Fruit fly (Drosophila melanogaster) whole organism, embryonic: ENCODE measurements around the gene Hrd3.

ENCODE experiments used
- Atf3 ChIP-seq: fragments of 200-800 bp; sonication (Bioruptor generic); optimal IDR thresholded peaks from 3 replicates; lab custom pipeline; 2016; ENCODE audit warnings: missing biosample characterization, missing genetic modification characterization
- Atf6 ChIP-seq: fragments of 200-800 bp; sonication (Bioruptor generic); IDR thresholded peaks from 2 replicates; pipeline ENCODE4 v1.3.6; 2022; ENCODE audit warnings: missing biosample characterization, missing genetic modification characterization
- Blimp-1 ChIP-seq: fragments of 200-800 bp; sonication (Bioruptor generic); optimal IDR thresholded peaks from 3 replicates; lab custom pipeline; 2018; ENCODE audit warnings: missing biosample characterization, missing genetic modification characterization, mild to moderate bottlenecking, moderate library complexity, missing genetic modification reagents
- C15 ChIP-seq: fragments of 200-800 bp; sonication (Bioruptor generic); IDR thresholded peaks from 3 replicates; pipeline ENCODE4 v1.3.6; 2022; ENCODE audit warnings: missing biosample characterization, missing genetic modification characterization
- CG10209 ChIP-seq: fragments of 200-800 bp; sonication (Bioruptor generic); optimal IDR thresholded peaks from 3 replicates; lab custom pipeline; 2017; ENCODE audit warnings: missing biosample characterization, mild to moderate bottlenecking, missing genetic modification characterization, missing genetic modification reagents
- CG10543 ChIP-seq: fragments of 200-800 bp; sonication (Bioruptor generic); optimal IDR thresholded peaks from 3 replicates; lab custom pipeline; 2017; ENCODE audit warnings: missing biosample characterization, mild to moderate bottlenecking, missing genetic modification characterization, moderate library complexity
- CG12769 ChIP-seq: fragments of 200-800 bp; sonication (Bioruptor generic); optimal IDR thresholded peaks from 2 replicates; lab custom pipeline; 2019; ENCODE audit warnings: missing biosample characterization, mild to moderate bottlenecking, missing genetic modification characterization, moderate library complexity
- CG14710 ChIP-seq: fragments of 200-800 bp; sonication (Bioruptor generic); optimal IDR thresholded peaks from 3 replicates; lab custom pipeline; 2019; ENCODE audit warnings: missing biosample characterization, mild to moderate bottlenecking, missing genetic modification characterization, moderate library complexity
- CG15073 ChIP-seq: fragments of 200-800 bp; sonication (Bioruptor generic); optimal IDR thresholded peaks from 2 replicates; lab custom pipeline; 2016; ENCODE audit warnings: missing biosample characterization, missing genetic modification characterization
- CG16863 ChIP-seq: fragments of 200-800 bp; sonication (Bioruptor generic); optimal IDR thresholded peaks from 3 replicates; lab custom pipeline; 2016; ENCODE audit warnings: missing biosample characterization, missing genetic modification characterization
- CG17361 ChIP-seq: fragments of 200-800 bp; sonication (Bioruptor generic); IDR thresholded peaks from 3 replicates; pipeline ENCODE4 v1.3.6; 2022; ENCODE audit warnings: missing biosample characterization, missing genetic modification characterization
- CG18619 ChIP-seq: fragments of 200-800 bp; sonication (Bioruptor generic); optimal IDR thresholded peaks from 3 replicates; lab custom pipeline; 2017; ENCODE audit warnings: missing biosample characterization, mild to moderate bottlenecking, missing genetic modification characterization
- CG2116 ChIP-seq: fragments of 200-800 bp; sonication (Bioruptor generic); optimal IDR thresholded peaks from 3 replicates; lab custom pipeline; 2018; ENCODE audit warnings: missing biosample characterization, mild to moderate bottlenecking, missing genetic modification characterization
- CG31388 ChIP-seq: fragments of 200-800 bp; sonication (Bioruptor generic); optimal IDR thresholded peaks from 2 replicates; lab custom pipeline; 2016; ENCODE audit warnings: missing biosample characterization, missing genetic modification characterization
- CG34224 ChIP-seq: fragments of 200-800 bp; sonication (Bioruptor generic); IDR thresholded peaks from 3 replicates; pipeline ENCODE4 v1.3.6; 2022; ENCODE audit warnings: missing biosample characterization, missing genetic modification characterization; ENCODE audit not compliant: partially characterized antibody
- CG3847 ChIP-seq: fragments of 200-800 bp; sonication (Bioruptor generic); IDR thresholded peaks from 2 replicates; pipeline ENCODE4 v1.3.6; 2022; ENCODE audit warnings: missing biosample characterization, missing genetic modification characterization
- CG4328 ChIP-seq: fragments of 200-800 bp; sonication (Bioruptor generic); optimal IDR thresholded peaks from 3 replicates; lab custom pipeline; 2017; ENCODE audit warnings: missing biosample characterization, missing genetic modification reagents, missing genetic modification characterization
- CG4820 ChIP-seq: fragments of 200-800 bp; sonication (Bioruptor generic); optimal IDR thresholded peaks from 3 replicates; lab custom pipeline; 2016; ENCODE audit warnings: missing biosample characterization, missing genetic modification characterization
- CG6689 ChIP-seq: fragments of 200-800 bp; sonication (Bioruptor generic); IDR thresholded peaks from 2 replicates; pipeline ENCODE4 v1.3.6; 2022; ENCODE audit warnings: missing biosample characterization, missing genetic modification characterization
- CG7357 ChIP-seq: fragments of 200-800 bp; sonication (Bioruptor generic); IDR thresholded peaks from 3 replicates; pipeline ENCODE4 v1.3.6; 2022; ENCODE audit warnings: missing biosample characterization, missing genetic modification characterization
- CG7745 ChIP-seq: fragments of 200-800 bp; sonication (Bioruptor generic); optimal IDR thresholded peaks from 2 replicates; lab custom pipeline; 2018; ENCODE audit warnings: missing biosample characterization, mild to moderate bottlenecking, missing genetic modification characterization, moderate library complexity
- CG8290 ChIP-seq, 3 experiments: fragments of 200-800 bp; sonication (Bioruptor generic); optimal IDR thresholded peaks; 2 replicates each; lab custom pipeline; 2016 to 2019; ENCODE audit warnings: missing biosample characterization in 3 of 3, missing genetic modification characterization in 3 of 3, mild to moderate bottlenecking in 2 of 3, moderate library complexity in 1 of 3
- CG8924 ChIP-seq: fragments of 200-800 bp; optimal IDR thresholded peaks from 3 replicates; lab custom pipeline; 2019; ENCODE audit warnings: missing biosample characterization, mild to moderate bottlenecking, missing genetic modification characterization, moderate library complexity
- Eip74EF ChIP-seq, 2 experiments: fragments of 200-800 bp in 1 of 2; fragments of >200 bp in 1 of 2; sonication (Bioruptor generic) in 1 of 2; optimal IDR thresholded peaks; 2 replicates each; lab custom pipeline; 2017 to 2019; ENCODE audit warnings: missing biosample characterization in 2 of 2, missing genetic modification characterization in 2 of 2, mild to moderate bottlenecking in 1 of 2, moderate library complexity in 1 of 2
- Fer2 ChIP-seq: fragments of 200-800 bp; sonication (Bioruptor generic); optimal IDR thresholded peaks from 2 replicates; lab custom pipeline; 2018; ENCODE audit warnings: missing biosample characterization, mild to moderate bottlenecking, missing genetic modification characterization, moderate library complexity
- HLH4C ChIP-seq: fragments of 200-800 bp; sonication (Bioruptor generic); IDR thresholded peaks from 3 replicates; pipeline ENCODE4 v1.3.6; 2022; ENCODE audit warnings: missing biosample characterization, missing genetic modification characterization; ENCODE audit not compliant: partially characterized antibody
- Hey ChIP-seq: fragments of 200-800 bp; sonication (Bioruptor generic); optimal IDR thresholded peaks from 3 replicates; lab custom pipeline; 2018; ENCODE audit warnings: missing biosample characterization, mild to moderate bottlenecking, missing genetic modification characterization
- Hmr ChIP-seq: fragments of 200-800 bp; sonication (Bioruptor generic); optimal IDR thresholded peaks from 3 replicates; lab custom pipeline; 2017; ENCODE audit warnings: mild to moderate bottlenecking, missing biosample characterization, missing genetic modification reagents, missing genetic modification characterization
- Mad ChIP-seq: fragments of 200-800 bp; sonication (Bioruptor generic); optimal IDR thresholded peaks from 2 replicates; lab custom pipeline; 2016; ENCODE audit warnings: missing biosample characterization, missing genetic modification characterization
- Neu2 ChIP-seq: fragments of 200-800 bp; sonication (Bioruptor generic); optimal IDR thresholded peaks from 3 replicates; lab custom pipeline; 2016; ENCODE audit warnings: missing biosample characterization, missing genetic modification characterization, borderline replicate concordance
- Pdp1 ChIP-seq, 2 experiments: fragments of 200-800 bp; sonication (Bioruptor generic); optimal IDR thresholded peaks; 3 replicates each; lab custom pipeline; 2016; ENCODE audit warnings: missing biosample characterization in 2 of 2, missing genetic modification characterization in 2 of 2, mild to moderate bottlenecking in 1 of 2, moderate library complexity in 1 of 2
- Trl ChIP-seq, 3 experiments: fragments of >200 bp in 2 of 3; fragments of 200-800 bp in 1 of 3; sonication (Bioruptor generic) in 1 of 3; optimal IDR thresholded peaks; 2 replicates in 1 of 3; 3 replicates in 2 of 3; lab custom pipeline; 2016 to 2017; ENCODE audit warnings: missing biosample characterization in 1 of 3, missing genetic modification characterization in 1 of 3
- amos ChIP-seq: fragments of 200-800 bp; sonication (Bioruptor generic); IDR thresholded peaks from 2 replicates; pipeline ENCODE4 v1.3.6; 2022; ENCODE audit warnings: missing biosample characterization, missing genetic modification characterization; ENCODE audit not compliant: partially characterized antibody
- br ChIP-seq: fragments of >200 bp; optimal IDR thresholded peaks from 2 replicates; lab custom pipeline; 2017
- caup ChIP-seq: fragments of 200-800 bp; sonication (Bioruptor generic); optimal IDR thresholded peaks from 3 replicates; lab custom pipeline; 2017; ENCODE audit warnings: missing biosample characterization, mild to moderate bottlenecking, missing genetic modification characterization, moderate library complexity; ENCODE audit not compliant: severe bottlenecking
- chn ChIP-seq: fragments of 200-800 bp; sonication (Bioruptor generic); optimal IDR thresholded peaks from 2 replicates; lab custom pipeline; 2016; ENCODE audit warnings: missing biosample characterization, missing genetic modification characterization
- crc ChIP-seq: fragments of 200-800 bp; sonication (Bioruptor generic); optimal IDR thresholded peaks from 2 replicates; lab custom pipeline; 2016; ENCODE audit warnings: missing biosample characterization, missing genetic modification characterization
- crol ChIP-seq: fragments of 200-800 bp; sonication (Bioruptor generic); IDR thresholded peaks from 2 replicates; pipeline ENCODE4 v1.3.6; 2022; ENCODE audit warnings: missing biosample characterization, missing genetic modification characterization
- cwo ChIP-seq: fragments of 200-800 bp; sonication (Bioruptor generic); optimal IDR thresholded peaks from 3 replicates; lab custom pipeline; 2017; ENCODE audit warnings: missing biosample characterization, missing genetic modification characterization, mild to moderate bottlenecking, moderate library complexity, missing genetic modification reagents
- dan ChIP-seq: fragments of 200-800 bp; sonication (Bioruptor generic); IDR thresholded peaks from 2 replicates; pipeline ENCODE4 v1.3.6; 2022; ENCODE audit warnings: missing biosample characterization, missing genetic modification characterization
- danr ChIP-seq: fragments of 200-800 bp; sonication (Bioruptor generic); IDR thresholded peaks from 2 replicates; pipeline ENCODE4 v1.3.6; 2022; ENCODE audit warnings: missing biosample characterization, missing genetic modification characterization
- exex ChIP-seq: fragments of 200-800 bp; sonication (Bioruptor generic); optimal IDR thresholded peaks from 4 replicates; lab custom pipeline; 2018; ENCODE audit warnings: missing biosample characterization, mild to moderate bottlenecking, missing genetic modification characterization, moderate library complexity
- gro ChIP-seq: fragments of 200-800 bp; sonication (Bioruptor generic); optimal IDR thresholded peaks from 2 replicates; lab custom pipeline; 2016; ENCODE audit warnings: missing biosample characterization, missing genetic modification characterization
- her ChIP-seq: fragments of 200-800 bp; sonication (Bioruptor generic); optimal IDR thresholded peaks from 2 replicates; lab custom pipeline; 2016; ENCODE audit warnings: missing biosample characterization, missing genetic modification characterization
- jing ChIP-seq: fragments of 200-800 bp; sonication (Bioruptor generic); optimal IDR thresholded peaks from 2 replicates; lab custom pipeline; 2018; ENCODE audit warnings: missing biosample characterization, mild to moderate bottlenecking, missing genetic modification characterization
- kni ChIP-seq: fragments of 200-800 bp; sonication (Bioruptor generic); optimal IDR thresholded peaks from 3 replicates; lab custom pipeline; 2017; ENCODE audit warnings: mild to moderate bottlenecking, missing biosample characterization, missing genetic modification reagents, missing genetic modification characterization
- knrl ChIP-seq: fragments of 200-800 bp; sonication (Bioruptor generic); IDR thresholded peaks from 3 replicates; pipeline ENCODE4 v1.3.6; 2022; ENCODE audit warnings: missing biosample characterization, missing genetic modification characterization; ENCODE audit not compliant: partially characterized antibody
- sd ChIP-seq: fragments of 200-800 bp; sonication (Bioruptor generic); optimal IDR thresholded peaks from 3 replicates; lab custom pipeline; 2018; ENCODE audit warnings: missing biosample characterization, mild to moderate bottlenecking, missing genetic modification characterization, moderate library complexity

Hrd3 gene

dm6 chr3R:23724843-23725506, 33.4 kb downstream of the Hrd3 start (continued):
- TF ChIP-seq CG16863 (GFP tag; lab: Kevin White, UChicago) (no peak), CG8924 (tag; lab: Kevin White, UChicago) (no peak), chn (GFP tag; lab: Kevin White, UChicago) (no peak), Fer2 (tag; lab: Kevin White, UChicago) (no peak), kni (GFP tag; lab: Kevin White, UChicago) (no peak), C15 (GFP tag; lab: Robert Waterston, UW) (no peak), caup (no peak), her (GFP tag; lab: Kevin White, UChicago) (no peak), exex (peak; percentile 99), CG31388 (GFP tag; lab: Kevin White, UChicago) (no peak), CG7745 (tag; lab: Kevin White, UChicago) (no peak), CG34224 (GFP tag; lab: Robert Waterston, UW) (no peak), CG12769 (tag; lab: Kevin White, UChicago) (no peak), Atf3 (GFP tag; lab: Kevin White, UChicago) (no peak), crc (no peak), jing (no peak), CG15073 (GFP tag; lab: Kevin White, UChicago) (no peak), amos (GFP tag; lab: Robert Waterston, UW) (no peak; the same call in 1 of the 2 replicates), CG2116 (no peak), Blimp-1 (GFP tag; lab: Kevin White, UChicago) (no peak), cwo (GFP tag; lab: Kevin White, UChicago) (peak; percentile 39), Hey (peak; percentile 94), Mad (GFP tag; lab: Kevin White, UChicago) (no peak), CG4820 (no peak), knrl (no peak), sd (tag; lab: Kevin White, UChicago) (peak; percentile 74), crol (GFP tag; lab: Robert Waterston, UW) (no peak), CG8290 (GFP tag; optimal IDR thresholded peaks at IDR 0.05; lab: Kevin White, UChicago) (no peak), CG8290 (tag; optimal IDR thresholded peaks at IDR 0.05; lab: Kevin White, UChicago) (peak in 1 of 2 experiments; percentile 8), CG17361 (GFP tag; lab: Robert Waterston, UW) (no peak), CG14710 (tag; lab: Kevin White, UChicago) (no peak), CG3847 (no peak), Trl (optimal IDR thresholded peaks at IDR 0.05; lab: Kevin White, UChicago) (no peak), Trl (GFP tag; optimal IDR thresholded peaks at IDR 0.05; lab: Kevin White, UChicago) (no peak), HLH4C (GFP tag; lab: Robert Waterston, UW) (no peak), dan (no peak), CG4328 (GFP tag; lab: Kevin White, UChicago) (no peak), CG6689 (no peak), CG10209 (no peak), Pdp1 (GFP tag; optimal IDR thresholded peaks at IDR 0.05; lab: Kevin White, UChicago) (no peak), CG18619 (GFP tag; lab: Kevin White, UChicago) (no peak), CG7357 (GFP tag; lab: Robert Waterston, UW) (no peak), br (lab: Kevin White, UChicago) (no peak), Atf6 (GFP tag; lab: Robert Waterston, UW) (0 out of 2 replicates have a peak, but pooled peaks have one; percentile 31), gro (peak; percentile 29), danr (GFP tag; lab: Robert Waterston, UW) (no peak), Hmr (peak; percentile 23), Eip74EF (GFP tag; optimal IDR thresholded peaks at IDR 0.05; lab: Kevin White, UChicago) (no peak), CG10543 (GFP tag; lab: Kevin White, UChicago) (peak; percentile 43), Neu2 (GFP tag; lab: Kevin White, UChicago) (no peak)
